Fruit fly (Drosophila melanogaster) whole organism, embryonic: ENCODE measurements around the gene CG4332.

ENCODE experiments used
- Abd-B ChIP-seq: fragments of 200-800 bp; sonication (Bioruptor generic); optimal IDR thresholded peaks from 2 replicates; lab custom pipeline; 2018; ENCODE audit warnings: missing biosample characterization, mild to moderate bottlenecking, missing genetic modification characterization, moderate library complexity
- Bteb2 ChIP-seq: fragments of 200-800 bp; sonication (Bioruptor generic); optimal IDR thresholded peaks from 2 replicates; lab custom pipeline; 2016; ENCODE audit warnings: missing biosample characterization, missing genetic modification characterization
- CG10209 ChIP-seq: fragments of 200-800 bp; sonication (Bioruptor generic); optimal IDR thresholded peaks from 3 replicates; lab custom pipeline; 2017; ENCODE audit warnings: missing biosample characterization, mild to moderate bottlenecking, missing genetic modification characterization, missing genetic modification reagents
- CG10431 ChIP-seq: fragments of 200-800 bp; sonication (Bioruptor generic); optimal IDR thresholded peaks from 3 replicates; lab custom pipeline; 2018; ENCODE audit warnings: missing biosample characterization, mild to moderate bottlenecking, missing genetic modification characterization
- CG11456 ChIP-seq: fragments of 200-800 bp; sonication (Bioruptor generic); IDR thresholded peaks from 3 replicates; pipeline ENCODE4 v1.3.6; 2022; ENCODE audit warnings: missing biosample characterization, missing genetic modification characterization
- CG13287 ChIP-seq: fragments of 200-800 bp; sonication (Bioruptor generic); IDR thresholded peaks from 2 replicates; pipeline ENCODE4 v1.3.6; 2022; ENCODE audit warnings: missing biosample characterization, missing genetic modification characterization; ENCODE audit not compliant: partially characterized antibody
- CG14050 ChIP-seq: fragments of 200-800 bp; sonication (Bioruptor generic); IDR thresholded peaks from 3 replicates; pipeline ENCODE4 v1.3.6; 2022; ENCODE audit warnings: missing biosample characterization, missing genetic modification characterization
- CG14965 ChIP-seq: fragments of 200-800 bp; sonication (Bioruptor generic); optimal IDR thresholded peaks from 2 replicates; lab custom pipeline; 2016; ENCODE audit warnings: missing biosample characterization, missing genetic modification characterization, borderline replicate concordance
- CG15011 ChIP-seq: fragments of 200-800 bp; sonication (Bioruptor generic); optimal IDR thresholded peaks from 3 replicates; lab custom pipeline; 2018; ENCODE audit warnings: missing biosample characterization, mild to moderate bottlenecking, missing genetic modification characterization
- CG1603 ChIP-seq: fragments of 200-800 bp; sonication (Bioruptor generic); optimal IDR thresholded peaks from 2 replicates; lab custom pipeline; 2019; ENCODE audit warnings: missing biosample characterization, mild to moderate bottlenecking, missing genetic modification characterization, moderate library complexity
- CG16815 ChIP-seq: fragments of 200-800 bp; sonication (Bioruptor generic); optimal IDR thresholded peaks from 3 replicates; lab custom pipeline; 2017; ENCODE audit warnings: missing biosample characterization, mild to moderate bottlenecking, missing genetic modification characterization
- CG30020 ChIP-seq: fragments of 200-800 bp; optimal IDR thresholded peaks from 2 replicates; lab custom pipeline; 2019; ENCODE audit warnings: missing biosample characterization, mild to moderate bottlenecking, missing genetic modification characterization, moderate library complexity
- CG3163 ChIP-seq: fragments of 200-800 bp; sonication (Bioruptor generic); optimal IDR thresholded peaks from 3 replicates; lab custom pipeline; 2016; ENCODE audit warnings: missing biosample characterization, missing genetic modification characterization
- CG34376 ChIP-seq: fragments of 200-800 bp; sonication (Bioruptor generic); optimal IDR thresholded peaks from 2 replicates; lab custom pipeline; 2018; ENCODE audit warnings: missing biosample characterization, mild to moderate bottlenecking, missing genetic modification characterization
- CG34422 ChIP-seq: fragments of 200-800 bp; sonication (Bioruptor generic); IDR thresholded peaks from 3 replicates; pipeline ENCODE4 v1.3.6; 2022; ENCODE audit warnings: missing biosample characterization, missing genetic modification characterization
- CG5953 ChIP-seq: fragments of 200-800 bp; sonication (Bioruptor generic); IDR thresholded peaks from 2 replicates; pipeline ENCODE4 v1.3.6; 2022; ENCODE audit warnings: missing biosample characterization, missing genetic modification characterization
- CG6254 ChIP-seq: fragments of 200-800 bp; sonication (Bioruptor generic); optimal IDR thresholded peaks from 3 replicates; lab custom pipeline; 2017; ENCODE audit warnings: mild to moderate bottlenecking, missing biosample characterization, missing genetic modification reagents, missing genetic modification characterization
- CG7745 ChIP-seq: fragments of 200-800 bp; sonication (Bioruptor generic); optimal IDR thresholded peaks from 2 replicates; lab custom pipeline; 2018; ENCODE audit warnings: missing biosample characterization, mild to moderate bottlenecking, missing genetic modification characterization, moderate library complexity
- CG9437 ChIP-seq: fragments of 200-800 bp; sonication (Bioruptor generic); optimal IDR thresholded peaks from 2 replicates; lab custom pipeline; 2018; ENCODE audit warnings: missing biosample characterization, mild to moderate bottlenecking, missing genetic modification characterization
- Camta ChIP-seq: fragments of 200-800 bp; sonication (Bioruptor generic); optimal IDR thresholded peaks from 2 replicates; lab custom pipeline; 2016; ENCODE audit warnings: missing biosample characterization, missing genetic modification characterization
- GATAe ChIP-seq: fragments of 200-800 bp; sonication (Bioruptor generic); conservative IDR thresholded peaks from 2 replicates; pipeline ENCODE4 v1.3.6; 2022; ENCODE audit warnings: missing biosample characterization, missing genetic modification characterization
- Gsc ChIP-seq: fragments of 200-800 bp; sonication (Bioruptor generic); IDR thresholded peaks from 2 replicates; pipeline ENCODE4 v1.3.6; 2022; ENCODE audit warnings: missing biosample characterization, missing genetic modification characterization
- Hr51 ChIP-seq, 2 experiments: fragments of 200-800 bp; sonication (Bioruptor generic); optimal IDR thresholded peaks; 2 replicates in 1 of 2; 3 replicates in 1 of 2; lab custom pipeline; 2016 to 2018; ENCODE audit warnings: missing biosample characterization in 2 of 2, missing genetic modification characterization in 2 of 2, mild to moderate bottlenecking in 1 of 2, moderate library complexity in 1 of 2
- Lpt ChIP-seq: fragments of >200 bp; optimal IDR thresholded peaks from 2 replicates; lab custom pipeline; 2018; ENCODE audit warnings: missing biosample characterization, missing genetic modification characterization
- PHDP ChIP-seq: fragments of 200-800 bp; sonication (Bioruptor generic); optimal IDR thresholded peaks from 3 replicates; lab custom pipeline; 2018; ENCODE audit warnings: missing biosample characterization, mild to moderate bottlenecking, missing genetic modification characterization, moderate library complexity
- Rfx ChIP-seq: fragments of 200-800 bp; sonication (Bioruptor generic); IDR thresholded peaks from 2 replicates; pipeline ENCODE4 v1.3.6; 2022; ENCODE audit warnings: missing biosample characterization, missing genetic modification characterization
- Taf1 ChIP-seq: fragments of 200-800 bp; sonication (Bioruptor generic); IDR thresholded peaks from 2 replicates; pipeline ENCODE4 v1.3.6; 2022; ENCODE audit warnings: missing biosample characterization, missing genetic modification characterization
- ash1 ChIP-seq: fragments of 200-800 bp; sonication (Bioruptor generic); optimal IDR thresholded peaks from 2 replicates; lab custom pipeline; 2018; ENCODE audit warnings: missing biosample characterization, mild to moderate bottlenecking, missing genetic modification characterization
- bcd ChIP-seq: fragments of 200-800 bp; sonication (Bioruptor generic); optimal IDR thresholded peaks from 2 replicates; lab custom pipeline; 2017; ENCODE audit warnings: missing biosample characterization, mild to moderate bottlenecking, missing genetic modification characterization
- bowl ChIP-seq: fragments of 200-800 bp; sonication (Bioruptor generic); IDR thresholded peaks from 2 replicates; pipeline ENCODE4 v1.3.6; 2022; ENCODE audit warnings: missing biosample characterization, missing genetic modification characterization
- croc ChIP-seq: fragments of 200-800 bp; sonication (Bioruptor generic); conservative IDR thresholded peaks from 3 replicates; pipeline ENCODE4 v1.3.6; 2022; ENCODE audit warnings: missing biosample characterization, missing genetic modification characterization
- dan ChIP-seq: fragments of 200-800 bp; sonication (Bioruptor generic); IDR thresholded peaks from 2 replicates; pipeline ENCODE4 v1.3.6; 2022; ENCODE audit warnings: missing biosample characterization, missing genetic modification characterization
- disco-r ChIP-seq: fragments of 200-800 bp; sonication (Bioruptor generic); optimal IDR thresholded peaks from 2 replicates; lab custom pipeline; 2016; ENCODE audit warnings: missing biosample characterization, missing genetic modification characterization
- emc ChIP-seq: fragments of 200-800 bp; sonication (Bioruptor generic); optimal IDR thresholded peaks from 2 replicates; lab custom pipeline; 2016; ENCODE audit warnings: missing biosample characterization, missing genetic modification characterization
- fd96Cb ChIP-seq: fragments of 200-800 bp; sonication (Bioruptor generic); optimal IDR thresholded peaks from 2 replicates; lab custom pipeline; 2018; ENCODE audit warnings: missing biosample characterization, mild to moderate bottlenecking, missing genetic modification characterization, moderate library complexity
- gcm ChIP-seq: fragments of 200-800 bp; sonication (Bioruptor generic); optimal IDR thresholded peaks from 2 replicates; lab custom pipeline; 2019; ENCODE audit warnings: missing biosample characterization, mild to moderate bottlenecking, missing genetic modification characterization, moderate library complexity
- grau ChIP-seq: fragments of 200-800 bp; optimal IDR thresholded peaks from 3 replicates; lab custom pipeline; 2019; ENCODE audit warnings: missing biosample characterization, mild to moderate bottlenecking, missing genetic modification characterization, moderate library complexity
- gro ChIP-seq: fragments of 200-800 bp; sonication (Bioruptor generic); optimal IDR thresholded peaks from 2 replicates; lab custom pipeline; 2016; ENCODE audit warnings: missing biosample characterization, missing genetic modification characterization
- hth ChIP-seq: fragments of >200 bp; optimal IDR thresholded peaks from 2 replicates; lab custom pipeline; 2017; ENCODE audit warnings: inconsistent platforms
- nerfin-1 ChIP-seq: fragments of 200-800 bp; sonication (Bioruptor generic); optimal IDR thresholded peaks from 3 replicates; lab custom pipeline; 2019; ENCODE audit warnings: missing biosample characterization, mild to moderate bottlenecking, missing genetic modification characterization, moderate library complexity
- org-1 ChIP-seq: fragments of 200-800 bp; sonication (Bioruptor generic); optimal IDR thresholded peaks from 2 replicates; lab custom pipeline; 2017; ENCODE audit warnings: missing biosample characterization, missing genetic modification characterization
- ranshi ChIP-seq: fragments of 200-800 bp; sonication (Bioruptor generic); IDR thresholded peaks from 2 replicates; pipeline ENCODE4 v1.3.6; 2022; ENCODE audit warnings: missing biosample characterization, missing genetic modification characterization
- sens ChIP-seq: fragments of 200-800 bp; sonication (Bioruptor generic); peaks from one replicate; lab custom pipeline; 2016; ENCODE audit warnings: missing biosample characterization, missing genetic modification characterization
- sisA ChIP-seq: fragments of 200-800 bp; sonication (Bioruptor generic); IDR thresholded peaks from 2 replicates; pipeline ENCODE4 v1.3.6; 2022; ENCODE audit warnings: missing biosample characterization, missing genetic modification characterization
- slou ChIP-seq: fragments of 200-800 bp; sonication (Bioruptor generic); optimal IDR thresholded peaks from 3 replicates; lab custom pipeline; 2016; ENCODE audit warnings: missing biosample characterization, missing genetic modification characterization
- sug ChIP-seq: fragments of 200-800 bp; optimal IDR thresholded peaks from 2 replicates; lab custom pipeline; 2019; ENCODE audit warnings: missing biosample characterization, mild to moderate bottlenecking, missing genetic modification characterization, moderate library complexity
- tap ChIP-seq: fragments of 200-800 bp; optimal IDR thresholded peaks from 3 replicates; lab custom pipeline; 2019; ENCODE audit warnings: missing biosample characterization, mild to moderate bottlenecking, missing genetic modification characterization, moderate library complexity
- tio ChIP-seq: fragments of 200-800 bp; sonication (Bioruptor generic); optimal IDR thresholded peaks from 2 replicates; lab custom pipeline; 2017; ENCODE audit warnings: missing biosample characterization, missing genetic modification characterization, inconsistent platforms
- unc-4 ChIP-seq: fragments of 200-800 bp; sonication (Bioruptor generic); IDR thresholded peaks from 2 replicates; pipeline ENCODE4 v1.3.6; 2022; ENCODE audit warnings: missing biosample characterization, missing genetic modification characterization; ENCODE audit not compliant: partially characterized antibody
- unpg ChIP-seq: fragments of 200-800 bp; sonication (Bioruptor generic); optimal IDR thresholded peaks from 3 replicates; lab custom pipeline; 2018; ENCODE audit warnings: missing biosample characterization, mild to moderate bottlenecking, missing genetic modification characterization, moderate library complexity

CG4332 gene

dm6 chrX:13130175-13130822 lies 24.5 kb upstream of the CG4332 start (continued):
- TF ChIP-seq CG10209 (GFP tag; lab: Kevin White, UChicago) (peak; percentile 81), disco-r (GFP tag; lab: Kevin White, UChicago) (peak; percentile 29), Taf1 (no peak), emc (GFP tag; lab: Kevin White, UChicago) (peak; percentile 22), org-1 (GFP tag; lab: Kevin White, UChicago) (peak; percentile 80), ash1 (no peak), CG5953 (GFP tag; lab: Robert Waterston, UW) (no peak), sisA (GFP tag; lab: Robert Waterston, UW) (0 out of 2 replicates have a peak, but pooled peaks have one; percentile 16), grau (tag; lab: Kevin White, UChicago) (peak; percentile 82), dan (no peak), croc (GFP tag; lab: Robert Waterston, UW) (peak; percentile 49; the same call in 2 of the 3 replicates), Camta (GFP tag; lab: Kevin White, UChicago) (peak; percentile 69), CG9437 (GFP tag; lab: Kevin White, UChicago) (peak; percentile 69), Gsc (GFP tag; lab: Robert Waterston, UW) (0 out of 2 replicates have a peak, but pooled peaks have one; percentile 23), CG34422 (GFP tag; lab: Robert Waterston, UW) (no peak), tio (peak; percentile 78), unpg (GFP tag; lab: Kevin White, UChicago) (peak; percentile 62), GATAe (GFP tag; lab: Robert Waterston, UW) (no peak), hth (no peak), sens (GFP tag; lab: Kevin White, UChicago) (peak; percentile 96), CG13287 (GFP tag; lab: Robert Waterston, UW) (no peak), CG10431 (GFP tag; lab: Kevin White, UChicago) (peak; percentile 65), CG34376 (GFP tag; lab: Kevin White, UChicago) (peak; percentile 63), CG7745 (tag; lab: Kevin White, UChicago) (no peak), bcd (peak; percentile 67), tap (tag; lab: Kevin White, UChicago) (no peak), fd96Cb (tag; lab: Kevin White, UChicago) (peak; percentile 64), Abd-B (peak; percentile 42), CG14050 (GFP tag; lab: Robert Waterston, UW) (peak; percentile 28; the same call in 1 of the 3 replicates), CG14965 (GFP tag; lab: Kevin White, UChicago) (peak; percentile 18), sug (tag; lab: Kevin White, UChicago) (peak; percentile 77), CG11456 (GFP tag; lab: Robert Waterston, UW) (no peak), CG30020 (peak; percentile 35), Rfx (peak; percentile 58), Hr51 (GFP tag; optimal IDR thresholded peaks at IDR 0.05; lab: Kevin White, UChicago) (peak in 1 of 2 experiments; percentile 74), PHDP (tag; lab: Kevin White, UChicago) (peak; percentile 75), CG6254 (peak; percentile 50), Bteb2 (GFP tag; lab: Kevin White, UChicago) (peak; percentile 51), bowl (GFP tag; lab: Robert Waterston, UW) (no peak), Lpt (GFP tag; lab: Kevin White, UChicago) (no peak), unc-4 (GFP tag; lab: Robert Waterston, UW) (no peak), CG15011 (GFP tag; lab: Kevin White, UChicago) (peak; percentile 69), slou (GFP tag; lab: Kevin White, UChicago) (no peak), gro (peak; percentile 45), CG3163 (GFP tag; lab: Kevin White, UChicago) (no peak), gcm (GFP tag; lab: Kevin White, UChicago) (peak; percentile 70), nerfin-1 (tag; lab: Kevin White, UChicago) (peak; percentile 92), CG16815 (GFP tag; lab: Kevin White, UChicago) (peak; percentile 61), ranshi (no peak), CG1603 (peak; percentile 55)
